Worm (Caenorhabditis elegans) whole organism, late embryonic: ENCODE measurements around the gene alh-7.

Source experiments
- F13H6.1 ChIP-seq: sonication (generic microtip); optimal IDR thresholded peaks from 2 replicates; lab custom pipeline; 2016; ENCODE audit warnings: missing genetic modification characterization, missing compliant biosample characterization
- ceh-30 ChIP-seq: fragments of 150-350 bp; optimal IDR thresholded peaks from 2 replicates; lab custom pipeline; 2014; ENCODE audit warnings: missing biosample characterization, missing genetic modification characterization
- ceh-31 ChIP-seq: sonication (generic microtip); optimal IDR thresholded peaks from 2 replicates; lab custom pipeline; 2016; ENCODE audit warnings: missing genetic modification characterization, missing compliant biosample characterization
- fkh-10 ChIP-seq: fragments of 150-350 bp; optimal IDR thresholded peaks from 2 replicates; lab custom pipeline; 2014; ENCODE audit warnings: missing biosample characterization, missing genetic modification reagents, missing genetic modification characterization
- hlh-13 ChIP-seq: fragments of 200-800 bp; sonication (Bioruptor generic); optimal IDR thresholded peaks from 2 replicates; lab custom pipeline; 2018; ENCODE audit warnings: mild to moderate bottlenecking, missing genetic modification characterization, missing compliant biosample characterization
- nfya-1 ChIP-seq: sonication (generic microtip); optimal IDR thresholded peaks from 2 replicates; lab custom pipeline; 2017; ENCODE audit warnings: missing genetic modification characterization, mild to moderate bottlenecking, missing compliant biosample characterization, antibody characterized with exemption, moderate library complexity
- pha-4 ChIP-seq: fragments of 150-350 bp; optimal IDR thresholded peaks from 2 replicates; lab custom pipeline; 2018; ENCODE audit warnings: missing biosample characterization, missing genetic modification reagents, missing genetic modification characterization
- pros-1 ChIP-seq: fragments of 150-350 bp; optimal IDR thresholded peaks from 2 replicates; lab custom pipeline; 2014; ENCODE audit warnings: missing biosample characterization, missing genetic modification reagents, missing genetic modification characterization
- sdc-2 ChIP-seq: sonication (generic microtip); optimal IDR thresholded peaks from 2 replicates; lab custom pipeline; 2016; ENCODE audit warnings: missing genotype, missing genetic modification characterization, missing compliant biosample characterization
- unc-55 ChIP-seq: sonication (generic microtip); optimal IDR thresholded peaks from 2 replicates; lab custom pipeline; 2017; ENCODE audit warnings: missing biosample characterization, missing genetic modification reagents, missing genetic modification characterization

ce11 chrII:13540956-13541355 lies 49.4 kb upstream of the alh-7 start, which contains the start of the genes noa-1 and Y48E1B.17:
- TF ChIP-seq ceh-31 (tag; lab: Kevin White, UChicago), result no peak
- TF ChIP-seq fkh-10 (GFP tag; lab: Kevin White, UChicago), result no peak
- TF ChIP-seq F13H6.1 (tag; lab: Kevin White, UChicago), result no peak
- no peak for TF ChIP-seq pha-4 (tag; lab: Kevin White, UChicago)
- TF ChIP-seq ceh-30 (tag; lab: Kevin White, UChicago), result no peak
- TF ChIP-seq sdc-2, result no peak
- no peak for TF ChIP-seq unc-55
- TF ChIP-seq hlh-13 (GFP tag; lab: Kevin White, UChicago), result no peak
- TF ChIP-seq nfya-1, result no peak
- TF ChIP-seq pros-1 (tag; lab: Kevin White, UChicago), result no peak
